Worm (Caenorhabditis elegans) whole organism, mixed stage, embryonic: ENCODE measurements around the gene spin-3.

Experiments
- M03D4.4 ChIP-seq: sonication (generic microtip); optimal IDR thresholded peaks from 2 replicates; lab custom pipeline; 2017; ENCODE audit warnings: mild to moderate bottlenecking, missing genetic modification characterization, missing compliant biosample characterization
- bed-3 ChIP-seq: fragments of 200-800 bp; sonication (Bioruptor generic); optimal IDR thresholded peaks from 3 replicates; lab custom pipeline; 2018; ENCODE audit warnings: mild to moderate bottlenecking, missing genetic modification characterization, moderate library complexity, missing compliant biosample characterization
- blmp-1 ChIP-seq: fragments of 150-350 bp; optimal IDR thresholded peaks from 2 replicates; lab custom pipeline; 2014; ENCODE audit warnings: missing biosample characterization, missing genetic modification characterization
- ceh-39 ChIP-seq: fragments of 150-350 bp; optimal IDR thresholded peaks from 2 replicates; lab custom pipeline; 2014; ENCODE audit warnings: missing biosample characterization, missing genetic modification characterization
- ceh-43 ChIP-seq: fragments of 200-800 bp; sonication (Bioruptor generic); optimal IDR thresholded peaks from 2 replicates; lab custom pipeline; 2018; ENCODE audit warnings: mild to moderate bottlenecking, missing genetic modification characterization, moderate library complexity, missing compliant biosample characterization
- ceh-83 ChIP-seq: fragments of 200-800 bp; sonication (Bioruptor generic); optimal IDR thresholded peaks from 2 replicates; lab custom pipeline; 2018; ENCODE audit warnings: mild to moderate bottlenecking, missing genetic modification characterization, missing compliant biosample characterization
- ces-1 ChIP-seq: fragments of 150-350 bp; optimal IDR thresholded peaks from 2 replicates; lab custom pipeline; 2014; ENCODE audit warnings: missing biosample characterization, missing genetic modification reagents, missing genetic modification characterization
- cnd-1 ChIP-seq: fragments of 200-800 bp; sonication (Bioruptor generic); optimal IDR thresholded peaks from 2 replicates; lab custom pipeline; 2018; ENCODE audit warnings: mild to moderate bottlenecking, missing genetic modification characterization, missing compliant biosample characterization
- drap-1 ChIP-seq: fragments of 200-800 bp; sonication (Bioruptor generic); optimal IDR thresholded peaks from 3 replicates; lab custom pipeline; 2018; ENCODE audit warnings: mild to moderate bottlenecking, missing genetic modification characterization, missing compliant biosample characterization
- elt-1 ChIP-seq: sonication (generic microtip); optimal IDR thresholded peaks from 2 replicates; lab custom pipeline; 2017; ENCODE audit warnings: missing genetic modification characterization, mild to moderate bottlenecking, missing compliant biosample characterization, antibody characterized with exemption, moderate library complexity, borderline replicate concordance; ENCODE audit not compliant: insufficient read depth
- elt-3 ChIP-seq: fragments of 150-350 bp; optimal IDR thresholded peaks from 2 replicates; lab custom pipeline; 2014; ENCODE audit warnings: missing biosample characterization, missing genetic modification characterization
- flh-1 ChIP-seq: fragments of 200-800 bp; sonication (Bioruptor generic); optimal IDR thresholded peaks from 2 replicates; lab custom pipeline; 2018; ENCODE audit warnings: mild to moderate bottlenecking, missing genetic modification characterization, moderate library complexity, missing compliant biosample characterization
- ham-2 ChIP-seq: fragments of 200-800 bp; sonication (Bioruptor generic); optimal IDR thresholded peaks from 2 replicates; lab custom pipeline; 2018; ENCODE audit warnings: mild to moderate bottlenecking, missing genetic modification characterization, missing compliant biosample characterization
- hlh-1 ChIP-seq: fragments of 150-350 bp; optimal IDR thresholded peaks from 2 replicates; lab custom pipeline; 2014; ENCODE audit warnings: missing biosample characterization, missing genetic modification reagents, missing genetic modification characterization
- lin-13 ChIP-seq: fragments of 150-350 bp; optimal IDR thresholded peaks from 2 replicates; lab custom pipeline; 2014; ENCODE audit warnings: missing biosample characterization, missing genetic modification characterization
- lin-32 ChIP-seq: fragments of 200-800 bp; sonication (Bioruptor generic); optimal IDR thresholded peaks from 2 replicates; lab custom pipeline; 2018; ENCODE audit warnings: mild to moderate bottlenecking, missing genetic modification characterization, missing compliant biosample characterization
- lsy-2 ChIP-seq: fragments of 150-350 bp; optimal IDR thresholded peaks from 2 replicates; lab custom pipeline; 2014; ENCODE audit warnings: missing biosample characterization, missing genetic modification characterization
- mab-5 ChIP-seq: fragments of 150-350 bp; optimal IDR thresholded peaks from 2 replicates; lab custom pipeline; 2014; ENCODE audit warnings: missing biosample characterization, missing genetic modification characterization
- mep-1 ChIP-seq: fragments of 150-350 bp; optimal IDR thresholded peaks from 2 replicates; lab custom pipeline; 2017; ENCODE audit warnings: missing biosample characterization, missing genetic modification reagents, missing genetic modification characterization, inconsistent platforms
- mls-2 ChIP-seq: sonication (generic microtip); optimal IDR thresholded peaks from 2 replicates; lab custom pipeline; 2016; ENCODE audit warnings: mild to moderate bottlenecking, missing genetic modification characterization, moderate library complexity, missing compliant biosample characterization
- nhr-12 ChIP-seq: fragments of 150-350 bp; optimal IDR thresholded peaks from 2 replicates; lab custom pipeline; 2014; ENCODE audit warnings: missing biosample characterization, missing genetic modification characterization
- nhr-2 ChIP-seq: fragments of 150-350 bp; optimal IDR thresholded peaks from 2 replicates; lab custom pipeline; 2014; ENCODE audit warnings: missing biosample characterization, missing genetic modification characterization
- nhr-237 ChIP-seq: fragments of 150-350 bp; optimal IDR thresholded peaks from 2 replicates; lab custom pipeline; 2014; ENCODE audit warnings: missing biosample characterization, missing genetic modification characterization
- nhr-28 ChIP-seq: fragments of 150-350 bp; optimal IDR thresholded peaks from 2 replicates; lab custom pipeline; 2014; ENCODE audit warnings: missing biosample characterization, missing genetic modification characterization
- nhr-76 ChIP-seq: sonication (generic microtip); optimal IDR thresholded peaks from 2 replicates; lab custom pipeline; 2017; ENCODE audit warnings: missing biosample characterization, missing genetic modification characterization
- pha-4 ChIP-seq: fragments of 150-350 bp; optimal IDR thresholded peaks from 2 replicates; lab custom pipeline; 2018; ENCODE audit warnings: missing biosample characterization, missing genetic modification reagents, missing genetic modification characterization
- sem-2 ChIP-seq: fragments of 200-800 bp; sonication (Bioruptor generic); optimal IDR thresholded peaks from 2 replicates; lab custom pipeline; 2018; ENCODE audit warnings: mild to moderate bottlenecking, missing genetic modification characterization, missing compliant biosample characterization
- snpc-4 ChIP-seq: fragments of 150-350 bp; optimal IDR thresholded peaks from 2 replicates; lab custom pipeline; 2014; ENCODE audit warnings: missing biosample characterization, missing genetic modification characterization
- sptf-1 ChIP-seq: sonication (generic microtip); optimal IDR thresholded peaks from 2 replicates; lab custom pipeline; 2017; ENCODE audit warnings: mild to moderate bottlenecking, missing genetic modification characterization, moderate library complexity, missing compliant biosample characterization
- tbx-8 ChIP-seq: fragments of 200-800 bp; sonication (Bioruptor generic); optimal IDR thresholded peaks from 2 replicates; lab custom pipeline; 2018; ENCODE audit warnings: mild to moderate bottlenecking, missing genetic modification characterization, moderate library complexity, missing compliant biosample characterization
- unc-120 ChIP-seq: sonication (generic microtip); optimal IDR thresholded peaks from 2 replicates; lab custom pipeline; 2017; ENCODE audit warnings: missing genetic modification characterization, missing compliant biosample characterization; ENCODE audit not compliant: poor library complexity, severe bottlenecking
- unc-39 ChIP-seq: fragments of 150-350 bp; optimal IDR thresholded peaks from 2 replicates; lab custom pipeline; 2014; ENCODE audit warnings: missing biosample characterization, missing genetic modification characterization
- unc-62 ChIP-seq: fragments of 150-350 bp; optimal IDR thresholded peaks from 2 replicates; lab custom pipeline; 2014; ENCODE audit warnings: missing biosample characterization, missing genetic modification reagents, missing genetic modification characterization
- zip-8 ChIP-seq: fragments of 150-350 bp; optimal IDR thresholded peaks from 2 replicates; lab custom pipeline; 2014; ENCODE audit warnings: missing biosample characterization, missing genetic modification characterization
- ztf-11 ChIP-seq: fragments of 150-350 bp; optimal IDR thresholded peaks from 2 replicates; lab custom pipeline; 2014; ENCODE audit warnings: missing biosample characterization, missing genetic modification characterization

Gene spin-3

ce11 chrX:13119900-13120299 lies 10.1 kb upstream of the spin-3 start:
- peak; percentile 78 for TF ChIP-seq elt-1 (tag; lab: Kevin White, UChicago)
- TF ChIP-seq ceh-43 (GFP tag; lab: Kevin White, UChicago): no peak

DNA sequence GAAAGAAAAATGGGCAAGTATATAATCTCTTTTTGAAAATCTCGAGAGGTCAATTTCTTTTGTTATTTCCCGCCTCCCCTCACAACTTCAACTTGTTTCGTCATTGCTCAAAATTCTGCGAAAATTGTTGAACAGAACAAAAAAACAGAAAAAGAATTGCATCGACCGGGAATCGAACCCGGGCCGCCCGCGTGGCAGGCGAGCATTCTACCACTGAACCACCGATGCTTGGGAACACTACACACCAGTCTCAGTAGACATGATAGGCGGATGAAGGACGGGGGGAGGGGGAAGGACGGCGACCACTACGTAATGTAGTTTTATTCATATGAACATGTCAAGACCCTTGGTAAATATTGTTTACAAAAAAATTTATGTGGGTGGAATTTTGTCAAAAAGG lies 8.9 kb upstream of the spin-3 start:
- TF ChIP-seq sptf-1 (tag; lab: Kevin White, UChicago) (peak; percentile 99), pha-4 (tag; lab: Kevin White, UChicago) (peak; percentile 37), mab-5 (tag; lab: Kevin White, UChicago) (no peak), zip-8 (tag; lab: Kevin White, UChicago) (no peak), blmp-1 (tag; lab: Kevin White, UChicago) (no peak), unc-39 (peak; percentile 27), tbx-8 (GFP tag; lab: Kevin White, UChicago) (peak; percentile 92), mls-2 (peak; percentile 99), lin-32 (GFP tag; lab: Kevin White, UChicago) (peak; percentile 93), ceh-83 (GFP tag; lab: Kevin White, UChicago) (peak; percentile 96), snpc-4 (tag; lab: Kevin White, UChicago) (no peak), ztf-11 (peak; percentile 71), nhr-76 (tag; lab: Kevin White, UChicago) (no peak), nhr-28 (tag; lab: Kevin White, UChicago) (no peak), lin-13 (tag; lab: Kevin White, UChicago) (peak; percentile 85), hlh-1 (tag; lab: Kevin White, UChicago) (peak; percentile 49), drap-1 (GFP tag; lab: Kevin White, UChicago) (peak; percentile 99), elt-1 (tag; lab: Kevin White, UChicago) (no peak), elt-3 (tag; lab: Kevin White, UChicago) (peak; percentile 9), nhr-237 (tag; lab: Kevin White, UChicago) (peak; percentile 3), mep-1 (tag; lab: Kevin White, UChicago) (peak; percentile 47), unc-62 (GFP tag; lab: Kevin White, UChicago) (peak; percentile 45), ham-2 (peak; percentile 89), sem-2 (peak; percentile 94), ceh-39 (tag; lab: Kevin White, UChicago) (no peak), lsy-2 (tag; lab: Kevin White, UChicago) (peak; percentile 5), unc-120 (tag; lab: Kevin White, UChicago) (peak; percentile 79), nhr-12 (tag; lab: Kevin White, UChicago) (peak; percentile 62), cnd-1 (peak; percentile 97), ces-1 (GFP tag; lab: Kevin White, UChicago) (peak; percentile 5), flh-1 (peak; percentile 91), nhr-2 (tag; lab: Kevin White, UChicago) (no peak), M03D4.4 (peak; percentile 97), ceh-43 (GFP tag; lab: Kevin White, UChicago) (peak; percentile 92), bed-3 (peak; percentile 89)

ce11 chrX:13122191-13122590 lies 7.9 kb upstream of the spin-3 start, which contains the start of gene snx-17:
Gene snx-17 (minus strand): TSS chrX:13122291.
- TF ChIP-seq ces-1 (GFP tag; lab: Kevin White, UChicago): peak; percentile 29
- TF ChIP-seq lin-32 (GFP tag; lab: Kevin White, UChicago): no peak

DNA sequence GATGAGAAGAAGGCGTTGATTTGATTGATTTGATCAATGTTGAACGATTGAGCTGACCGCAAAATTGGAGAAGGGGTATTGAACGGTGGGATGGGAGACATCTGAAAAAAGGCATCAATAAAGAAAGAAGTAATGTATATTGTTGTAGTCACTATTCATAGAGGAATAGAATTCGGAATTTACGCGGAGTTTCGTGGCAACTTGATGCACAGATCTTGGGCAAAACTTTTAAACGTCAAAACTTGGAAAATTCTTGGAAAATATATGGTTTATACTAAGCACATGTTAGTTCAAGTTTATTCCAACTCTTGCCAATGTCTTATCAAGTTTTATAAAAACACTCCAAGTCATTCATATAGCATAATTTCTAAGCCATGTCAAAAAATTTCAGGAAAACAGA lies 3.6 kb upstream of the spin-3 start, which contains the start of gene F17H10.4:
F17H10.4 (minus strand) TSS at position 101 of the 400 bp plus-strand sequence.
- no peak for TF ChIP-seq elt-3 (tag; lab: Kevin White, UChicago)
- no peak for TF ChIP-seq ceh-43 (GFP tag; lab: Kevin White, UChicago)
- no peak for TF ChIP-seq ceh-39 (tag; lab: Kevin White, UChicago)
- no peak for TF ChIP-seq mab-5 (tag; lab: Kevin White, UChicago)
- TF ChIP-seq cnd-1: no peak
